Fruit fly (Drosophila melanogaster) whole organism, prepupa: ENCODE measurements around the gene CG7202.

Source experiments
- Blimp-1 ChIP-seq: fragments of 200-800 bp; sonication (Bioruptor generic); optimal IDR thresholded peaks from 3 replicates; lab custom pipeline; 2017; ENCODE audit warnings: missing biosample characterization, missing genetic modification characterization, mild to moderate bottlenecking, moderate library complexity, missing genetic modification reagents
- CG10631 ChIP-seq: fragments of 200-800 bp; sonication (Bioruptor generic); optimal IDR thresholded peaks from 2 replicates; lab custom pipeline; 2016; ENCODE audit warnings: missing biosample characterization, missing genetic modification characterization
- CG10669 ChIP-seq: fragments of 200-800 bp; sonication (Bioruptor generic); optimal IDR thresholded peaks from 3 replicates; lab custom pipeline; 2018; ENCODE audit warnings: missing biosample characterization, mild to moderate bottlenecking, missing genetic modification characterization, moderate library complexity
- CG11294 ChIP-seq: fragments of 200-800 bp; sonication (Bioruptor generic); IDR thresholded peaks from 2 replicates; pipeline ENCODE4 v1.3.6; 2022; ENCODE audit warnings: missing biosample characterization, missing genetic modification characterization
- CG11762 ChIP-seq: fragments of 200-800 bp; sonication (Bioruptor generic); optimal IDR thresholded peaks from 3 replicates; lab custom pipeline; 2016; ENCODE audit warnings: missing biosample characterization, missing genetic modification characterization; ENCODE audit not compliant: insufficient read depth
- CG11902 ChIP-seq: fragments of 200-800 bp; sonication (Bioruptor generic); optimal IDR thresholded peaks from 3 replicates; lab custom pipeline; 2016; ENCODE audit warnings: missing biosample characterization, missing genetic modification characterization
- CG15336 ChIP-seq: fragments of 200-800 bp; sonication (Bioruptor generic); IDR thresholded peaks from 2 replicates; pipeline ENCODE4 v1.3.6; 2022; ENCODE audit warnings: missing biosample characterization, missing genetic modification characterization
- CG1621 ChIP-seq: fragments of 200-800 bp; sonication (Bioruptor generic); optimal IDR thresholded peaks from 3 replicates; lab custom pipeline; 2018; ENCODE audit warnings: missing biosample characterization, mild to moderate bottlenecking, missing genetic modification characterization
- CG16779 ChIP-seq: fragments of 200-800 bp; sonication (Bioruptor generic); optimal IDR thresholded peaks from 3 replicates; lab custom pipeline; 2017; ENCODE audit warnings: missing biosample characterization, mild to moderate bottlenecking, missing genetic modification characterization
- CG3032 ChIP-seq: fragments of 200-800 bp; optimal IDR thresholded peaks from 2 replicates; lab custom pipeline; 2019; ENCODE audit warnings: missing biosample characterization, mild to moderate bottlenecking, missing genetic modification characterization, moderate library complexity
- CG31627 ChIP-seq: fragments of 200-800 bp; sonication (Bioruptor generic); optimal IDR thresholded peaks from 3 replicates; lab custom pipeline; 2016; ENCODE audit warnings: missing biosample characterization, missing genetic modification characterization
- CG34406 ChIP-seq: fragments of 200-800 bp; sonication (Bioruptor generic); optimal IDR thresholded peaks from 3 replicates; lab custom pipeline; 2016; ENCODE audit warnings: missing biosample characterization, missing genetic modification characterization
- CG3919 ChIP-seq: fragments of 200-800 bp; sonication (Bioruptor generic); optimal IDR thresholded peaks from 3 replicates; lab custom pipeline; 2016; ENCODE audit warnings: missing biosample characterization, missing genetic modification characterization
- CG4318 ChIP-seq: fragments of 200-800 bp; sonication (Bioruptor generic); optimal IDR thresholded peaks from 3 replicates; lab custom pipeline; 2017; ENCODE audit warnings: missing biosample characterization, mild to moderate bottlenecking, missing genetic modification characterization
- CG6276 ChIP-seq: fragments of 200-800 bp; sonication (Bioruptor generic); optimal IDR thresholded peaks from 2 replicates; lab custom pipeline; 2017; ENCODE audit warnings: missing biosample characterization, mild to moderate bottlenecking, missing genetic modification characterization
- CG6792 ChIP-seq: fragments of 200-800 bp; sonication (Bioruptor generic); optimal IDR thresholded peaks from 3 replicates; lab custom pipeline; 2016; ENCODE audit warnings: missing biosample characterization, missing genetic modification characterization
- CG6808 ChIP-seq: fragments of 200-800 bp; sonication (Bioruptor generic); optimal IDR thresholded peaks from 3 replicates; lab custom pipeline; 2017; ENCODE audit warnings: missing biosample characterization, missing genetic modification characterization, mild to moderate bottlenecking, moderate library complexity, missing genetic modification reagents
- CG6854 ChIP-seq: fragments of 200-800 bp; sonication (Bioruptor generic); optimal IDR thresholded peaks from 2 replicates; lab custom pipeline; 2017; ENCODE audit warnings: missing biosample characterization, mild to moderate bottlenecking, missing genetic modification characterization
- CG7368 ChIP-seq: fragments of 200-800 bp; sonication (Bioruptor generic); optimal IDR thresholded peaks from 3 replicates; lab custom pipeline; 2016; ENCODE audit warnings: missing biosample characterization, missing genetic modification characterization
- CG8119 ChIP-seq: fragments of 200-800 bp; sonication (Bioruptor generic); IDR thresholded peaks from 3 replicates; pipeline ENCODE4 v1.3.6; 2022; ENCODE audit warnings: missing biosample characterization, missing genetic modification characterization
- CG8319 ChIP-seq: fragments of 200-800 bp; sonication (Bioruptor generic); optimal IDR thresholded peaks from 3 replicates; lab custom pipeline; 2016; ENCODE audit warnings: missing biosample characterization, missing genetic modification characterization
- CG8632 ChIP-seq: fragments of 200-800 bp; sonication (Bioruptor generic); optimal IDR thresholded peaks from 3 replicates; lab custom pipeline; 2016; ENCODE audit warnings: missing biosample characterization, missing genetic modification characterization
- CG9139 ChIP-seq: fragments of 200-800 bp; sonication (Bioruptor generic); optimal IDR thresholded peaks from 3 replicates; lab custom pipeline; 2017; ENCODE audit warnings: missing biosample characterization, mild to moderate bottlenecking, missing genetic modification characterization
- Eip75B ChIP-seq: fragments of 200-800 bp; sonication (Bioruptor generic); optimal IDR thresholded peaks from 3 replicates; lab custom pipeline; 2016; ENCODE audit warnings: missing biosample characterization, missing genetic modification characterization
- Eip78C ChIP-seq: fragments of 200-800 bp; sonication (Bioruptor generic); peaks from one replicate; lab custom pipeline; 2016; ENCODE audit warnings: missing biosample characterization, missing genetic modification characterization
- Eip93F ChIP-seq: fragments of 200-800 bp; sonication (Bioruptor generic); optimal IDR thresholded peaks from 2 replicates; lab custom pipeline; 2016; ENCODE audit warnings: missing biosample characterization, mild to moderate bottlenecking, missing genetic modification characterization
- Ets21C ChIP-seq: fragments of 200-800 bp; sonication (Bioruptor generic); optimal IDR thresholded peaks from 3 replicates; lab custom pipeline; 2016; ENCODE audit warnings: missing biosample characterization, missing genetic modification characterization
- Ets96B ChIP-seq: fragments of 200-800 bp; optimal IDR thresholded peaks from 2 replicates; lab custom pipeline; 2019; ENCODE audit warnings: missing biosample characterization, mild to moderate bottlenecking, missing genetic modification characterization, moderate library complexity
- Gug ChIP-seq: fragments of 200-800 bp; sonication (Bioruptor generic); IDR thresholded peaks from 2 replicates; pipeline ENCODE4 v1.3.6; 2022; ENCODE audit warnings: missing biosample characterization, missing genetic modification characterization
- Hr38 ChIP-seq: sonication (Bioruptor generic); optimal IDR thresholded peaks from 2 replicates; lab custom pipeline; 2016; ENCODE audit warnings: missing biosample characterization, missing genetic modification characterization
- Hr39 ChIP-seq: fragments of 200-800 bp; sonication (Bioruptor generic); optimal IDR thresholded peaks from 2 replicates; lab custom pipeline; 2016; ENCODE audit warnings: missing biosample characterization, missing genetic modification characterization
- Hr4 ChIP-seq: fragments of 200-800 bp; sonication (Bioruptor generic); optimal IDR thresholded peaks from 3 replicates; lab custom pipeline; 2016; ENCODE audit warnings: missing biosample characterization, missing genetic modification characterization
- OdsH ChIP-seq: fragments of 200-800 bp; sonication (Bioruptor generic); optimal IDR thresholded peaks from 3 replicates; lab custom pipeline; 2016; ENCODE audit warnings: missing biosample characterization, missing genetic modification characterization
- Smox ChIP-seq: fragments of 200-800 bp; sonication (Bioruptor generic); optimal IDR thresholded peaks from 3 replicates; lab custom pipeline; 2016; ENCODE audit warnings: missing biosample characterization, missing genetic modification characterization
- Sox102F ChIP-seq: fragments of 200-800 bp; sonication (Bioruptor generic); optimal IDR thresholded peaks from 2 replicates; lab custom pipeline; 2016; ENCODE audit warnings: missing biosample characterization, mild to moderate bottlenecking, missing genetic modification characterization
- Sox14 ChIP-seq: fragments of 200-800 bp; sonication (Bioruptor generic); optimal IDR thresholded peaks from 3 replicates; lab custom pipeline; 2016; ENCODE audit warnings: missing biosample characterization, missing genetic modification characterization
- Sox15 ChIP-seq: fragments of 200-800 bp; sonication (Bioruptor generic); optimal IDR thresholded peaks from 3 replicates; lab custom pipeline; 2016; ENCODE audit warnings: missing biosample characterization, missing genetic modification characterization
- achi ChIP-seq: fragments of 200-800 bp; sonication (Bioruptor generic); optimal IDR thresholded peaks from 3 replicates; lab custom pipeline; 2016; ENCODE audit warnings: missing biosample characterization, missing genetic modification characterization
- acj6 ChIP-seq: fragments of 200-800 bp; sonication (Bioruptor generic); optimal IDR thresholded peaks from 3 replicates; lab custom pipeline; 2016; ENCODE audit warnings: missing biosample characterization, missing genetic modification characterization
- cyc ChIP-seq: fragments of 200-800 bp; sonication (Bioruptor generic); optimal IDR thresholded peaks from 3 replicates; lab custom pipeline; 2016; ENCODE audit warnings: missing biosample characterization, missing genetic modification characterization
- dsx ChIP-seq: fragments of 200-800 bp; optimal IDR thresholded peaks from 3 replicates; lab custom pipeline; 2019; ENCODE audit warnings: missing biosample characterization, mild to moderate bottlenecking, missing genetic modification characterization, moderate library complexity; ENCODE audit not compliant: poor library complexity, severe bottlenecking
- eg ChIP-seq: fragments of 200-800 bp; sonication (Bioruptor generic); IDR thresholded peaks from 3 replicates; pipeline ENCODE4 v1.3.6; 2022; ENCODE audit warnings: missing biosample characterization, missing genetic modification characterization
- esn ChIP-seq: fragments of 200-800 bp; sonication (Bioruptor generic); optimal IDR thresholded peaks from 2 replicates; lab custom pipeline; 2016; ENCODE audit warnings: missing biosample characterization, mild to moderate bottlenecking, missing genetic modification characterization, moderate library complexity
- fd85E ChIP-seq: fragments of 200-800 bp; sonication (Bioruptor generic); optimal IDR thresholded peaks from 3 replicates; lab custom pipeline; 2016; ENCODE audit warnings: missing biosample characterization, missing genetic modification characterization
- fkh ChIP-seq: fragments of 200-800 bp; sonication (Bioruptor generic); optimal IDR thresholded peaks from 3 replicates; lab custom pipeline; 2017; ENCODE audit warnings: missing biosample characterization, mild to moderate bottlenecking, missing genetic modification characterization, moderate library complexity
- lz ChIP-seq: fragments of 200-800 bp; sonication (Bioruptor generic); optimal IDR thresholded peaks from 3 replicates; lab custom pipeline; 2016; ENCODE audit warnings: missing biosample characterization, missing genetic modification characterization
- pdm3 ChIP-seq: fragments of 200-800 bp; sonication (Bioruptor generic); optimal IDR thresholded peaks from 3 replicates; lab custom pipeline; 2016; ENCODE audit warnings: missing biosample characterization, missing genetic modification characterization
- salr ChIP-seq, 2 experiments: fragments of 200-800 bp; sonication (Bioruptor generic); optimal IDR thresholded peaks; 3 replicates each; lab custom pipeline; 2016 to 2018; ENCODE audit warnings: missing biosample characterization in 2 of 2, missing genetic modification characterization in 2 of 2, mild to moderate bottlenecking in 1 of 2
- spab ChIP-seq: fragments of 200-800 bp; sonication (Bioruptor generic); optimal IDR thresholded peaks from 2 replicates; lab custom pipeline; 2017; ENCODE audit warnings: missing biosample characterization, mild to moderate bottlenecking, missing genetic modification characterization, missing genetic modification reagents
- ss ChIP-seq, 2 experiments: fragments of 200-800 bp; sonication (Bioruptor generic); optimal IDR thresholded peaks; 2 replicates in 1 of 2; 3 replicates in 1 of 2; lab custom pipeline; 2017 to 2018; ENCODE audit warnings: mild to moderate bottlenecking in 2 of 2, missing biosample characterization in 2 of 2, missing genetic modification characterization in 2 of 2, moderate library complexity in 1 of 2
- svp ChIP-seq: fragments of 200-800 bp; sonication (Bioruptor generic); peaks from one replicate; lab custom pipeline; 2016; ENCODE audit warnings: missing biosample characterization, missing genetic modification characterization
- vri ChIP-seq: fragments of 200-800 bp; sonication (Bioruptor generic); optimal IDR thresholded peaks from 3 replicates; lab custom pipeline; 2016; ENCODE audit warnings: missing biosample characterization, mild to moderate bottlenecking, missing genetic modification characterization

The CG7202 gene

dm6 chr3L:21507354-21507928, 14.9 kb upstream of the CG7202 start, which contains the start of the genes Glg1 and M6:
Gene Glg1, minus strand, starts transcription at chr3L:21507538.
Gene M6, plus strand, starts transcription at chr3L:21507852.
- TF ChIP-seq dsx (peak; percentile 39), CG3919 (GFP tag; lab: Kevin White, UChicago) (no peak), Gug (GFP tag; lab: Robert Waterston, UW) (peak; percentile 49; the same call in 1 of the 2 replicates), CG11294 (no peak), Eip78C (peak; percentile 71), pdm3 (GFP tag; lab: Kevin White, UChicago) (no peak), CG11762 (GFP tag; lab: Kevin White, UChicago) (no peak), Smox (GFP tag; lab: Kevin White, UChicago) (peak; percentile 63), salr (GFP tag; optimal IDR thresholded peaks at IDR 0.05; lab: Kevin White, UChicago) (peak in 1 of 2 experiments; percentile 40), CG34406 (peak; percentile 66), CG6854 (no peak), CG7368 (GFP tag; lab: Kevin White, UChicago) (no peak), Sox14 (GFP tag; lab: Kevin White, UChicago) (peak; percentile 64), CG8632 (GFP tag; lab: Kevin White, UChicago) (no peak), CG6808 (GFP tag; lab: Kevin White, UChicago) (no peak), CG6792 (GFP tag; lab: Kevin White, UChicago) (peak; percentile 55), Ets21C (GFP tag; lab: Kevin White, UChicago) (peak; percentile 61), Eip93F (GFP tag; lab: Kevin White, UChicago) (peak; percentile 15), Blimp-1 (GFP tag; lab: Kevin White, UChicago) (no peak), CG8119 (GFP tag; lab: Robert Waterston, UW) (0 out of 3 replicates have a peak, but pooled peaks have one; percentile 12), CG16779 (tag; lab: Kevin White, UChicago) (no peak), fkh (GFP tag; lab: Kevin White, UChicago) (peak; percentile 65), CG1621 (tag; lab: Kevin White, UChicago) (peak; percentile 14), lz (GFP tag; lab: Kevin White, UChicago) (peak; percentile 72), ss (GFP tag; optimal IDR thresholded peaks at IDR 0.05; lab: Kevin White, UChicago) (no peak), CG4318 (no peak), CG8319 (GFP tag; lab: Kevin White, UChicago) (no peak), esn (GFP tag; lab: Kevin White, UChicago) (peak; percentile 79), CG10669 (no peak), CG11902 (GFP tag; lab: Kevin White, UChicago) (peak; percentile 37), Hr38 (GFP tag; lab: Kevin White, UChicago) (no peak), achi (GFP tag; lab: Kevin White, UChicago) (peak; percentile 52), Hr4 (GFP tag; lab: Kevin White, UChicago) (peak; percentile 76), acj6 (GFP tag; lab: Kevin White, UChicago) (peak; percentile 67), Hr39 (GFP tag; lab: Kevin White, UChicago) (peak; percentile 66), Eip75B (peak; percentile 15), Sox15 (GFP tag; lab: Kevin White, UChicago) (peak; percentile 37), CG31627 (GFP tag; lab: Kevin White, UChicago) (peak; percentile 74), CG6276 (GFP tag; lab: Kevin White, UChicago) (peak; percentile 33), Ets96B (tag; lab: Kevin White, UChicago) (peak; percentile 51), svp (GFP tag; lab: Kevin White, UChicago) (no peak), OdsH (GFP tag; lab: Kevin White, UChicago) (no peak), fd85E (GFP tag; lab: Kevin White, UChicago) (no peak), eg (GFP tag; lab: Robert Waterston, UW) (no peak; the same call in 1 of the 3 replicates), cyc (GFP tag; lab: Kevin White, UChicago) (peak; percentile 63), vri (GFP tag; lab: Kevin White, UChicago) (peak; percentile 34), Sox102F (GFP tag; lab: Kevin White, UChicago) (no peak), CG9139 (GFP tag; lab: Kevin White, UChicago) (no peak), CG15336 (GFP tag; lab: Robert Waterston, UW) (no peak), spab (no peak), CG3032 (tag; lab: Kevin White, UChicago) (peak; percentile 67), CG10631 (peak; percentile 64)
